Fruit fly (Drosophila melanogaster): Measurements from ENCODE around the gene Nle.

Nle gene

dm6 chr2L:533734-534133 lies 34.2 kb downstream of the Nle start:
- TF ChIP-seq CG10631 (GFP tag; optimal IDR thresholded peaks at IDR 0.05), result no peak
- peak; percentile 13 for TF ChIP-seq CG10669 (GFP tag; optimal IDR thresholded peaks at IDR 0.05)
- TF ChIP-seq dsx (GFP tag; optimal IDR thresholded peaks at IDR 0.05; ENCODE audit: poor library complexity, severe bottlenecking), result peak; percentile 15
- TF ChIP-seq svp (GFP tag), result peak; percentile 69
- peak; percentile 24 for TF ChIP-seq CG6854 (GFP tag; optimal IDR thresholded peaks at IDR 0.05)

dm6 chr2L:530245-530644 lies 37.7 kb downstream of the Nle start:
- TF ChIP-seq CG3032 (tag; optimal IDR thresholded peaks at IDR 0.05) (peak; percentile 25), Met (GFP tag; optimal IDR thresholded peaks at IDR 0.05) (peak; percentile 96), dac (GFP tag; optimal IDR thresholded peaks at IDR 0.05) (no peak), Ets21C (GFP tag; optimal IDR thresholded peaks at IDR 0.05) (no peak), CG15336 (GFP tag; IDR thresholded peaks at IDR 0.05) (peak; percentile 36; the same call in 1 of the 2 replicates), CG3919 (GFP tag; optimal IDR thresholded peaks at IDR 0.05) (peak; percentile 87), esn (GFP tag; optimal IDR thresholded peaks at IDR 0.05) (peak; percentile 97), Hr38 (GFP tag; optimal IDR thresholded peaks at IDR 0.05) (no peak), Gug (GFP tag; IDR thresholded peaks at IDR 0.05) (no peak), CG6854 (GFP tag; optimal IDR thresholded peaks at IDR 0.05) (peak; percentile 91), fkh (GFP tag; optimal IDR thresholded peaks at IDR 0.05) (no peak), CG6792 (GFP tag; optimal IDR thresholded peaks at IDR 0.05) (peak; percentile 91), cyc (GFP tag; optimal IDR thresholded peaks at IDR 0.05) (peak; percentile 94), Hr4 (GFP tag; optimal IDR thresholded peaks at IDR 0.05) (no peak), spab (GFP tag; optimal IDR thresholded peaks at IDR 0.05) (peak; percentile 41), CG4318 (GFP tag; optimal IDR thresholded peaks at IDR 0.05) (no peak), Sox15 (GFP tag; optimal IDR thresholded peaks at IDR 0.05) (peak; percentile 71), CG7368 (GFP tag; optimal IDR thresholded peaks at IDR 0.05) (peak; percentile 75), Eip93F (GFP tag; optimal IDR thresholded peaks at IDR 0.05) (peak; percentile 96), topi (GFP tag; optimal IDR thresholded peaks at IDR 0.05) (peak; percentile 93), OdsH (GFP tag; optimal IDR thresholded peaks at IDR 0.05) (peak; percentile 89), eg (GFP tag; IDR thresholded peaks at IDR 0.05) (no peak), CG31627 (GFP tag; optimal IDR thresholded peaks at IDR 0.05) (peak; percentile 96), CG8632 (GFP tag; optimal IDR thresholded peaks at IDR 0.05) (peak; percentile 68), Ets96B (tag; optimal IDR thresholded peaks at IDR 0.05) (peak; percentile 64), CG32006 (GFP tag; optimal IDR thresholded peaks at IDR 0.05) (peak; percentile 42), CG6808 (GFP tag; optimal IDR thresholded peaks at IDR 0.05) (peak; percentile 38), CG10669 (GFP tag; optimal IDR thresholded peaks at IDR 0.05) (peak; percentile 51), fd59A (GFP tag; optimal IDR thresholded peaks at IDR 0.05) (peak; percentile 74), CG34406 (GFP tag; optimal IDR thresholded peaks at IDR 0.05) (peak; percentile 72), CG6276 (GFP tag; optimal IDR thresholded peaks at IDR 0.05) (no peak), CG10631 (GFP tag; optimal IDR thresholded peaks at IDR 0.05) (peak; percentile 80), dsx (GFP tag; optimal IDR thresholded peaks at IDR 0.05; ENCODE audit: poor library complexity, severe bottlenecking) (peak; percentile 61), CG6163 (GFP tag; IDR thresholded peaks at IDR 0.05) (peak; percentile 86), vri (GFP tag; optimal IDR thresholded peaks at IDR 0.05) (peak; percentile 96), Eip75B (GFP tag; optimal IDR thresholded peaks at IDR 0.05) (peak; percentile 90), CG9139 (GFP tag; optimal IDR thresholded peaks at IDR 0.05) (no peak), net (GFP tag; optimal IDR thresholded peaks at IDR 0.05) (peak; percentile 82), svp (GFP tag) (peak; percentile 98), Blimp-1 (GFP tag; optimal IDR thresholded peaks at IDR 0.05) (peak; percentile 71), Hr39 (GFP tag; optimal IDR thresholded peaks at IDR 0.05) (peak; percentile 95), CG8119 (GFP tag; IDR thresholded peaks at IDR 0.05) (0 out of 3 replicates have a peak, but pooled peaks have one; percentile 44), lz (GFP tag; optimal IDR thresholded peaks at IDR 0.05) (peak; percentile 93), achi (GFP tag; optimal IDR thresholded peaks at IDR 0.05) (peak; percentile 73), Lpt (GFP tag; optimal IDR thresholded peaks at IDR 0.05) (peak; percentile 19), Sox102F (GFP tag; optimal IDR thresholded peaks at IDR 0.05) (peak; percentile 97), fd85E (GFP tag; optimal IDR thresholded peaks at IDR 0.05) (peak; percentile 41), CG8319 (GFP tag; optimal IDR thresholded peaks at IDR 0.05) (peak; percentile 37), ss (GFP tag; optimal IDR thresholded peaks at IDR 0.05) (peak; percentile 60 to 73)

All from whole organism, prepupa.